Worm (Caenorhabditis elegans) whole organism, young adult: ENCODE measurements around the gene cnc-4.

Source experiments
- attf-5 ChIP-seq: fragments of 200-800 bp; sonication (Bioruptor generic); optimal IDR thresholded peaks from 2 replicates; lab custom pipeline; 2018; ENCODE audit warnings: mild to moderate bottlenecking, missing genetic modification characterization, missing compliant biosample characterization
- nfya-2 ChIP-seq: fragments of 200-800 bp; sonication (Bioruptor generic); IDR thresholded peaks from 2 replicates; pipeline ENCODE4 v1.3.6; 2022; ENCODE audit warnings: missing genetic modification reagents, missing genetic modification characterization, missing compliant biosample characterization
- unc-62 ChIP-seq: fragments of 150-350 bp; optimal IDR thresholded peaks from 2 replicates; lab custom pipeline; 2014; ENCODE audit warnings: missing biosample characterization, missing genetic modification reagents, missing genetic modification characterization

DNA sequence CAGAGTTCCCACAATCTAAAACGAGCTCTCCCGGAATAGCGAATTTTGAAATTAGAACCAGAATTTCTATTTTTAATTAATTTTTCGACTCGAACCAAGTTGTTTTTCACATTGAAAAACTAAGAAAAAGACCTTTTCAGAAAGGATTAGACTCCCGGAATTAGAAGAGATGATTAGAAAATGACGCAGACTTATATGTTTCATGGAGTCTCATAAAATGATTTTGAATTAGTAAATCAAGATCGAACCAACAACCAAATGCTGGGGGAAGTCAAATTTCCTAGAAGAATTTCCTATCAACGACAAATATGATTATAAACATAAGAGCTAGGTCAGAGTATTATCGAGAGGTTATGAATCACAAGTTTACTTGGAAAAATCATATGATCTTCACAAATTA, 41.6 kb downstream of the cnc-4 start:
- TF ChIP-seq nfya-2 (no peak), attf-5 (GFP tag; lab: Kevin White, UChicago) (no peak), unc-62 (GFP tag; lab: Kevin White, UChicago) (no peak)
